Worm (Caenorhabditis elegans): Measurements from ENCODE around the gene F54D11.4.
A peak's percentile ranks its signal among the peaks of the same experiment; 100 is the strongest.
"Not testable (repeated sequence)": the region's sequence is repeated elsewhere in the genome, so short reads cannot be mapped to it uniquely, and the experiment has no call there.

- TF ChIP-seq med-1 (GFP tag; optimal IDR thresholded peaks at IDR 0.05; ENCODE audit: insufficient read depth); ztf-29 (GFP tag; IDR thresholded peaks at IDR 0.05); ref-1 (GFP tag; conservative IDR thresholded peaks at IDR 0.05); klf-2 (GFP tag; conservative IDR thresholded peaks at IDR 0.05): not testable (repeated sequence)
- peak; percentile 58; the same call in 1 of the 2 replicates for TF ChIP-seq tab-1 (GFP tag; IDR thresholded peaks at IDR 0.05)
These were observed 16.9 kb downstream of the F54D11.4 start for ce11 chrV:4632808-4633207.

Measured in whole organism, midembryonic.